Fruit fly (Drosophila melanogaster) S2 (cell line): Measurements from ENCODE around the gene nwk.

Experiments used
- CG8478 ChIP-seq: fragments of >200 bp; optimal IDR thresholded peaks from 2 replicates; lab custom pipeline; 2018
- CTCF ChIP-seq, 2 experiments: fragments of >200 bp; optimal IDR thresholded peaks; 2 replicates each; lab custom pipeline; 2018

dm6 chr3L:9113582-9114282 lies 23.9 kb upstream of the nwk start:
- TF ChIP-seq CG8478 (no peak), CTCF (optimal IDR thresholded peaks at IDR 0.05; lab: Kevin White, UChicago) (no peak)
